Fruit fly (Drosophila melanogaster): ENCODE results near the gene RpS10a.

Gene RpS10a

dm6 chr3R:27655109-27655508 lies 2.5 kb downstream of the RpS10a start (continued):
- TF ChIP-seq CG18011 (GFP tag; optimal IDR thresholded peaks at IDR 0.05) (no peak), Rx (GFP tag; IDR thresholded peaks at IDR 0.05) (no peak), HmgZ (tag; optimal IDR thresholded peaks at IDR 0.05) (no peak), Dref (GFP tag; IDR thresholded peaks at IDR 0.05) (no peak), dmrt99B (tag; optimal IDR thresholded peaks at IDR 0.05) (peak; percentile 23), slbo (GFP tag; IDR thresholded peaks at IDR 0.05) (no peak), sob (GFP tag; IDR thresholded peaks at IDR 0.05) (no peak), ERR (GFP tag; optimal IDR thresholded peaks at IDR 0.05) (no peak), run (tag; optimal IDR thresholded peaks at IDR 0.05) (no peak), CHES-1-like (GFP tag; optimal IDR thresholded peaks at IDR 0.05) (no peak), p53 (GFP tag; optimal IDR thresholded peaks at IDR 0.05) (no peak), ems (GFP tag; optimal IDR thresholded peaks at IDR 0.05) (no peak), Asciz (GFP tag; optimal IDR thresholded peaks at IDR 0.05) (peak; percentile 13), CG10462 (GFP tag; optimal IDR thresholded peaks at IDR 0.05) (no peak), sna (GFP tag; IDR thresholded peaks at IDR 0.05; ENCODE audit: partially characterized antibody) (no peak), CG3995 (GFP tag; optimal IDR thresholded peaks at IDR 0.05) (no peak), Dip2 (GFP tag; IDR thresholded peaks at IDR 0.05) (no peak), Sox102F (GFP tag; optimal IDR thresholded peaks at IDR 0.05) (peak; percentile 11), NfI (GFP tag; optimal IDR thresholded peaks at IDR 0.05) (no peak), CG2120 (GFP tag; optimal IDR thresholded peaks at IDR 0.05) (no peak), B-H2 (GFP tag; optimal IDR thresholded peaks at IDR 0.05) (no peak), CG34422 (GFP tag; IDR thresholded peaks at IDR 0.05) (no peak), Trl (optimal IDR thresholded peaks at IDR 0.05) (no peak), Trl (GFP tag; optimal IDR thresholded peaks at IDR 0.05) (no peak), CG12236 (GFP tag; optimal IDR thresholded peaks at IDR 0.05) (no peak), CG6765 (GFP tag; optimal IDR thresholded peaks at IDR 0.05) (no peak), ash1 (GFP tag; optimal IDR thresholded peaks at IDR 0.05) (no peak), Hr3 (GFP tag; optimal IDR thresholded peaks at IDR 0.05) (no peak), jing (GFP tag; optimal IDR thresholded peaks at IDR 0.05) (no peak), fd102C (GFP tag; optimal IDR thresholded peaks at IDR 0.05) (no peak), Fer2 (tag; optimal IDR thresholded peaks at IDR 0.05) (no peak), Ravus (GFP tag; IDR thresholded peaks at IDR 0.05) (no peak), lov (optimal IDR thresholded peaks at IDR 0.05) (no peak), lov (GFP tag; IDR thresholded peaks at IDR 0.05) (no peak), Drgx (GFP tag; IDR thresholded peaks at IDR 0.05) (peak; percentile 55), CG12071 (GFP tag; optimal IDR thresholded peaks at IDR 0.05) (no peak), CG8281 (tag; optimal IDR thresholded peaks at IDR 0.05) (no peak), wek (GFP tag; optimal IDR thresholded peaks at IDR 0.05) (no peak), CG17829 (tag; optimal IDR thresholded peaks at IDR 0.05) (no peak), CG33213 (GFP tag; optimal IDR thresholded peaks at IDR 0.05) (no peak), lab (GFP tag; optimal IDR thresholded peaks at IDR 0.05) (peak; percentile 10), CG18262 (tag; optimal IDR thresholded peaks at IDR 0.05) (no peak), CG8290 (GFP tag; optimal IDR thresholded peaks at IDR 0.05) (no peak), CG8290 (tag; optimal IDR thresholded peaks at IDR 0.05) (no peak), CG6654 (GFP tag; optimal IDR thresholded peaks at IDR 0.05) (no peak), CG1603 (tag; optimal IDR thresholded peaks at IDR 0.05) (peak; percentile 10), CG2199 (GFP tag; IDR thresholded peaks at IDR 0.05) (no peak), chn (GFP tag; optimal IDR thresholded peaks at IDR 0.05) (no peak), usp (GFP tag; optimal IDR thresholded peaks at IDR 0.05) (no peak), otp (GFP tag; IDR thresholded peaks at IDR 0.05) (no peak), CG32767 (GFP tag; IDR thresholded peaks at IDR 0.05) (no peak), CG10959 (GFP tag; IDR thresholded peaks at IDR 0.05) (no peak), row (GFP tag; IDR thresholded peaks at IDR 0.05) (peak; percentile 53; the same call in 2 of the 3 replicates), grau (tag; optimal IDR thresholded peaks at IDR 0.05) (no peak)
